Worm (Caenorhabditis elegans) whole organism, L4 larva: ENCODE data around the gene far-7.

Source experiments
- lin-13 ChIP-seq: fragments of 150-350 bp; optimal IDR thresholded peaks from 2 replicates; lab custom pipeline; 2014; ENCODE audit warnings: missing biosample characterization, missing genetic modification reagents, missing genetic modification characterization
- nhr-77 ChIP-seq: fragments of 150-350 bp; optimal IDR thresholded peaks from 2 replicates; lab custom pipeline; 2014; ENCODE audit warnings: missing biosample characterization, missing genetic modification characterization

DNA sequence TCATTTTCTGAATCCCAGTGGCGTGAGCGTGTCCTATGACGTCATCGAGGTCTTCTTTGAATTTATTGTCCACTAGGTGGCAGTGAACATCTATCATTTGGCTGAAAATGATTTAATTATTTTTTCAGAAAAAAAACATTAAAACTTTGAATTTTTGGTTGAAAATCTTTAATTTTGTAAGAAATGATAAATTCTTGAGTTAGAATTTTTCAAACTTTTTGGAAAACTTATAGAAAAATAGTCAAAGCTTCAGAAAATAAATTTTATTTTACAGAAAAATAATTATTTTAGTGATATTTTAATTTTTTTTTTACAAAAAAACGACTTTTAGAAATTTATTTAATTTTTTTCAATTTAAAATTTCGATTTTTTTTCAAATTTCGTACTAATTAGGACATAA, 41.0 kb upstream of the far-7 start, which contains the start of gene B0432.8:
- TF ChIP-seq nhr-77 (tag; lab: Kevin White, UChicago) (no peak), lin-13 (GFP tag; lab: Kevin White, UChicago) (no peak)
